Worm (Caenorhabditis elegans) whole organism, L2 larva: ENCODE measurements around the gene sfa-1.

Source experiments
- F13H6.1 ChIP-seq: sonication (generic microtip); optimal IDR thresholded peaks from 2 replicates; lab custom pipeline; 2016; ENCODE audit warnings: missing genetic modification characterization, missing compliant biosample characterization
- R02D3.7 ChIP-seq: fragments of 150-350 bp; optimal IDR thresholded peaks from 2 replicates; lab custom pipeline; 2014; ENCODE audit warnings: missing biosample characterization, missing genetic modification characterization
- ZK546.5 ChIP-seq: sonication (generic microtip); optimal IDR thresholded peaks from 2 replicates; lab custom pipeline; 2017; ENCODE audit warnings: missing biosample characterization, missing genetic modification characterization
- alr-1 ChIP-seq: fragments of 150-350 bp; optimal IDR thresholded peaks from 2 replicates; lab custom pipeline; 2014; ENCODE audit warnings: missing biosample characterization, missing genetic modification characterization
- aly-2 ChIP-seq: fragments of 150-350 bp; optimal IDR thresholded peaks from 2 replicates; lab custom pipeline; 2014; ENCODE audit warnings: missing biosample characterization, missing genetic modification characterization
- blmp-1 ChIP-seq: sonication (generic microtip); optimal IDR thresholded peaks from 2 replicates; lab custom pipeline; 2017; ENCODE audit warnings: missing genetic modification characterization, mild to moderate bottlenecking, missing compliant biosample characterization, antibody characterized with exemption, moderate library complexity; ENCODE audit not compliant: insufficient read depth
- ceh-16 ChIP-seq: fragments of 150-350 bp; optimal IDR thresholded peaks from 2 replicates; lab custom pipeline; 2014; ENCODE audit warnings: missing biosample characterization, missing genetic modification characterization
- ceh-82 ChIP-seq: fragments of 150-350 bp; optimal IDR thresholded peaks from 2 replicates; lab custom pipeline; 2014; ENCODE audit warnings: missing biosample characterization, missing genetic modification characterization
- dmd-4 ChIP-seq: sonication (generic microtip); optimal IDR thresholded peaks from 2 replicates; lab custom pipeline; 2017; ENCODE audit warnings: missing biosample characterization, missing genetic modification characterization
- egl-27 ChIP-seq: sonication (generic microtip); optimal IDR thresholded peaks from 3 replicates; lab custom pipeline; 2017; ENCODE audit warnings: missing biosample characterization, missing genetic modification reagents, missing genetic modification characterization
- lin-11 ChIP-seq: fragments of 150-350 bp; sonication (generic microtip); optimal IDR thresholded peaks from 2 replicates; lab custom pipeline; 2014; ENCODE audit warnings: missing biosample characterization, missing genetic modification characterization, inconsistent platforms, mixed read lengths
- lin-39 ChIP-seq: fragments of 150-350 bp; optimal IDR thresholded peaks from 2 replicates; lab custom pipeline; 2014; ENCODE audit warnings: missing biosample characterization, missing genetic modification reagents, missing genetic modification characterization
- lsy-2 ChIP-seq, 2 experiments: fragments of 150-350 bp in 1 of 2; sonication (generic microtip) in 1 of 2; optimal IDR thresholded peaks; 2 replicates each; lab custom pipeline; 2014 to 2017; ENCODE audit warnings: missing biosample characterization in 2 of 2, missing genetic modification characterization in 2 of 2
- mab-5 ChIP-seq: fragments of 150-350 bp; optimal IDR thresholded peaks from 2 replicates; lab custom pipeline; 2014; ENCODE audit warnings: missing biosample characterization, missing genetic modification characterization
- mbf-1 ChIP-seq: sonication (generic microtip); optimal IDR thresholded peaks from 2 replicates; lab custom pipeline; 2017; ENCODE audit warnings: missing biosample characterization, missing genetic modification characterization
- nhr-11 ChIP-seq: fragments of 150-350 bp; optimal IDR thresholded peaks from 2 replicates; lab custom pipeline; 2014; ENCODE audit warnings: missing biosample characterization, missing genetic modification characterization
- nhr-12 ChIP-seq: fragments of 150-350 bp; optimal IDR thresholded peaks from 2 replicates; lab custom pipeline; 2014; ENCODE audit warnings: missing biosample characterization, missing genetic modification characterization
- nhr-129 ChIP-seq: fragments of 150-350 bp; optimal IDR thresholded peaks from 2 replicates; lab custom pipeline; 2014; ENCODE audit warnings: missing biosample characterization, missing genetic modification characterization
- nhr-21 ChIP-seq: fragments of 150-350 bp; optimal IDR thresholded peaks from 2 replicates; lab custom pipeline; 2014; ENCODE audit warnings: missing biosample characterization, missing genetic modification characterization
- nhr-237 ChIP-seq: fragments of 150-350 bp; optimal IDR thresholded peaks from 2 replicates; lab custom pipeline; 2014; ENCODE audit warnings: missing biosample characterization, missing genetic modification characterization
- nhr-25 ChIP-seq: fragments of 150-350 bp; sonication (generic microtip); optimal IDR thresholded peaks from 3 replicates; lab custom pipeline; 2014; ENCODE audit warnings: missing biosample characterization, missing genetic modification characterization
- nhr-6 ChIP-seq: fragments of 150-350 bp; optimal IDR thresholded peaks from 2 replicates; lab custom pipeline; 2014; ENCODE audit warnings: missing biosample characterization, missing genetic modification characterization
- nhr-77 ChIP-seq: fragments of 150-350 bp; optimal IDR thresholded peaks from 2 replicates; lab custom pipeline; 2014; ENCODE audit warnings: missing biosample characterization, missing genetic modification characterization
- sem-4 ChIP-seq: fragments of 150-350 bp; optimal IDR thresholded peaks from 2 replicates; lab custom pipeline; 2014; ENCODE audit warnings: missing biosample characterization, missing genetic modification reagents, missing genetic modification characterization
- skn-1 ChIP-seq: sonication (generic microtip); optimal IDR thresholded peaks from 2 replicates; lab custom pipeline; 2017; ENCODE audit warnings: missing biosample characterization, missing genetic modification characterization
- sma-3 ChIP-seq: sonication (generic microtip); optimal IDR thresholded peaks from 2 replicates; lab custom pipeline; 2016; ENCODE audit warnings: missing genetic modification reagents, missing genetic modification characterization, missing compliant biosample characterization
- sma-9 ChIP-seq, 2 experiments: fragments of 150-350 bp in 1 of 2; sonication (generic microtip) in 1 of 2; optimal IDR thresholded peaks; 2 replicates each; lab custom pipeline; 2014 to 2016; ENCODE audit warnings: missing genetic modification characterization in 2 of 2, mild to moderate bottlenecking in 1 of 2, missing biosample characterization in 1 of 2, missing compliant biosample characterization in 1 of 2, missing genetic modification reagents in 1 of 2, moderate library complexity in 1 of 2
- snpc-4 ChIP-seq: fragments of 150-350 bp; optimal IDR thresholded peaks from 2 replicates; lab custom pipeline; 2014; ENCODE audit warnings: missing biosample characterization, missing genetic modification characterization
- unc-55 ChIP-seq: fragments of 150-350 bp; sonication (generic microtip); optimal IDR thresholded peaks from 3 replicates; lab custom pipeline; 2014; ENCODE audit warnings: missing biosample characterization, missing genetic modification reagents, missing genetic modification characterization
- zag-1 ChIP-seq: fragments of 150-350 bp; optimal IDR thresholded peaks from 2 replicates; lab custom pipeline; 2014; ENCODE audit warnings: missing biosample characterization, missing genetic modification characterization
- ztf-1 ChIP-seq: fragments of 200-800 bp; sonication (Bioruptor generic); conservative IDR thresholded peaks from 2 replicates; pipeline ENCODE4 v1.3.6; 2022; ENCODE audit warnings: missing genetic modification characterization, missing compliant biosample characterization

The sfa-1 gene

ce11 chrIV:17110882-17111281 is at the start of gene sfa-1:
TSS of gene sfa-1 (minus strand) at chrIV:17110982.
- no peak for TF ChIP-seq snpc-4 (tag; lab: Kevin White, UChicago)
- no peak for TF ChIP-seq nhr-21 (tag; lab: Kevin White, UChicago)
- no peak for TF ChIP-seq nhr-237 (tag; lab: Kevin White, UChicago)
- no peak for TF ChIP-seq skn-1 (tag; lab: Kevin White, UChicago)
- TF ChIP-seq mbf-1 (tag; lab: Kevin White, UChicago): no peak
- no peak for TF ChIP-seq egl-27 (tag; lab: Kevin White, UChicago)
- TF ChIP-seq blmp-1: no peak
- TF ChIP-seq, all 48 proteins: peak for 0

DNA sequence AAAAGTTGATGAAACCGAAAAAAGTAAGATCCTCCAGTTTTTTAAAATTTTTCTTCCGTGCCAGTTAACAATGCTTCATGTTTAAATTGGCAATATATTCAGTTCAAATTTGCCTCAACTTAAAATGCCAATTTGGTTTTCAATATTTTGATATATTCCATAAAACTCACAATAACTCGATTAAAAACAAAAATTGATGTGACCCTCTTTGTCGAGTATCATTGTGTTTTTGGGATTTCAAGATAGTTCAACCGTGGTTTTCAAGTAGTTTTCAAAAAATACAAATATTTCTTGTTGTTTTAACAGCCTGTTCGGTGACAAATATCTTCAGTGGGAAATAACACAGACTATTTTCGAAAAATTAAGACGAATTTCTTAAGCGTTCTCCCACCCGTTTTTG is 42.2 kb upstream of the sfa-1 start:
- TF ChIP-seq alr-1 (tag; lab: Kevin White, UChicago) (no peak), sma-3 (GFP tag; lab: Kevin White, UChicago) (no peak), snpc-4 (tag; lab: Kevin White, UChicago) (no peak), R02D3.7 (tag; lab: Kevin White, UChicago) (no peak), nhr-12 (tag; lab: Kevin White, UChicago) (no peak), lin-39 (tag; lab: Kevin White, UChicago) (no peak), unc-55 (GFP tag; lab: Kevin White, UChicago) (no peak), skn-1 (tag; lab: Kevin White, UChicago) (no peak), aly-2 (tag; lab: Kevin White, UChicago) (no peak), F13H6.1 (tag; lab: Kevin White, UChicago) (no peak), mab-5 (tag; lab: Kevin White, UChicago) (no peak), sem-4 (tag; lab: Kevin White, UChicago) (no peak), nhr-6 (no peak), ztf-1 (GFP tag; lab: Robert Waterston, UW) (no peak), sma-9 (GFP tag; optimal IDR thresholded peaks at IDR 0.05; lab: Kevin White, UChicago) (no peak), sma-9 (tag; optimal IDR thresholded peaks at IDR 0.05; lab: Kevin White, UChicago) (no peak), nhr-129 (tag; lab: Kevin White, UChicago) (no peak), zag-1 (tag; lab: Kevin White, UChicago) (no peak), dmd-4 (tag; lab: Kevin White, UChicago) (no peak)

- TF ChIP-seq blmp-1: no peak
- TF ChIP-seq nhr-237 (tag; lab: Kevin White, UChicago): no peak
- no peak for TF ChIP-seq ceh-82 (tag; lab: Kevin White, UChicago)
- no peak for TF ChIP-seq ceh-16 (tag; lab: Kevin White, UChicago)
- no peak for TF ChIP-seq lsy-2 (tag; optimal IDR thresholded peaks at IDR 0.05; lab: Kevin White, UChicago)
- TF ChIP-seq aly-2 (tag; lab: Kevin White, UChicago): no peak
- TF ChIP-seq ztf-1 (GFP tag; lab: Robert Waterston, UW): no peak
- TF ChIP-seq sem-4 (tag; lab: Kevin White, UChicago): no peak
- TF ChIP-seq ZK546.5 (tag; lab: Kevin White, UChicago): no peak
- no peak for TF ChIP-seq nhr-77 (tag; lab: Kevin White, UChicago)
Measured at ce11 chrIV:17150871-17151270, 40.1 kb upstream of the sfa-1 start, which contains the start of gene Y116A8C.40. TSS of gene Y116A8C.40 (minus strand) at chrIV:17150971.

- TF ChIP-seq ceh-16 (tag; lab: Kevin White, UChicago): no peak
- TF ChIP-seq lin-11 (tag; lab: Kevin White, UChicago): no peak
- no peak for TF ChIP-seq snpc-4 (tag; lab: Kevin White, UChicago)
- no peak for TF ChIP-seq nhr-11
- TF ChIP-seq zag-1 (tag; lab: Kevin White, UChicago): no peak
- no peak for TF ChIP-seq dmd-4 (tag; lab: Kevin White, UChicago)
- TF ChIP-seq sma-3 (GFP tag; lab: Kevin White, UChicago): no peak
- TF ChIP-seq ZK546.5 (tag; lab: Kevin White, UChicago): no peak
- no peak for TF ChIP-seq nhr-21 (tag; lab: Kevin White, UChicago)
- TF ChIP-seq mbf-1 (tag; lab: Kevin White, UChicago): no peak
- TF ChIP-seq nhr-25 (tag; lab: Kevin White, UChicago): no peak
Measured at ce11 chrIV:17150418-17150817, 39.6 kb upstream of the sfa-1 start.

DNA sequence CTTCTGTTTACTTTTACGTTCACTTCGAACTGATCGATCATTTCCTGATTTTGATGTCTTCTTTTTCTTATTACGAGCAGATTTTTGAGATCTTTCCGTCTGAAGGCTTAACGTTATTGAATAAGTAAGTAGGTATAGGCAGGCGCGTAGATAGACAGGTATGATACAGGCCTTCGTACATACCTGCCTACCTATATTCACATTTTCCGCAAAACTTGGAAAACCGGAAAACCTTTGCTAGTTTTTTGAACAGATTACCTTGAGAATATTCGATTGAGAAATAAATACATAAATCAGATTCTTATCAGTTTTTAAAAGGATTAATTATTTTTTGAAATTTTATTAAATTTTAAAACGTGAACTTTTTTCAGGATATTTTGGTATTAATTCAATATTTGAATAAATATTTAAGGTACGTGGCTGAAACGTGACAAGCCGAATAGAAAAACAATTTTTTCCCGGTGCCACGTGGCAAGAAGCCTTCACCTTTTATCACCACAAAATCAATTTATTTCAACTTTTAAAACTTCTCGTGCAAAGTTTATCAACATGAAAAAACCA is 20.3 kb upstream of the sfa-1 start, which contains the start of the genes Y116A8C.37 and Y116A8C.38:
Y116A8C.37 (minus strand) TSS at position 101 of the 561 bp plus-strand sequence.
Y116A8C.38 (plus strand) TSS at position 511 of the 561 bp plus-strand sequence.
- no peak for TF ChIP-seq ztf-1 (GFP tag; lab: Robert Waterston, UW)
- TF ChIP-seq, all 48 proteins: peak for 0
